Fruit fly (Drosophila melanogaster): ENCODE measurements around the gene cin.

Gene cin

dm6 chrX:245802-246201, 9.7 kb upstream of the cin start, which contains the start of the genes CG3038 and G9a (continued):
- TF ChIP-seq CG6175 (GFP tag; IDR thresholded peaks at IDR 0.05) (no peak), Elba2 (GFP tag; optimal IDR thresholded peaks at IDR 0.05) (no peak), sens (GFP tag) (peak; percentile 82), MESR4 (GFP tag; optimal IDR thresholded peaks at IDR 0.05) (peak; percentile 57), CG8089 (GFP tag; optimal IDR thresholded peaks at IDR 0.05) (peak; percentile 30), pum (GFP tag; optimal IDR thresholded peaks at IDR 0.05) (no peak), gt (GFP tag; IDR thresholded peaks at IDR 0.05) (no peak), insv (GFP tag; optimal IDR thresholded peaks at IDR 0.05) (peak in 1 of 2 experiments; percentile 54), Spps (tag; optimal IDR thresholded peaks at IDR 0.05) (no peak), tll (GFP tag; optimal IDR thresholded peaks at IDR 0.05) (no peak), CG8944 (GFP tag; optimal IDR thresholded peaks at IDR 0.05) (peak; percentile 14), gcm (GFP tag; optimal IDR thresholded peaks at IDR 0.05) (peak; percentile 12), CG18476 (GFP tag; optimal IDR thresholded peaks at IDR 0.05) (peak; percentile 8), CG17568 (GFP tag; optimal IDR thresholded peaks at IDR 0.05) (peak; percentile 24), CG9727 (GFP tag; optimal IDR thresholded peaks at IDR 0.05) (no peak), stwl (tag; optimal IDR thresholded peaks at IDR 0.05) (peak; percentile 95), Fer2 (tag; optimal IDR thresholded peaks at IDR 0.05) (no peak), CG12744 (GFP tag; optimal IDR thresholded peaks at IDR 0.05) (peak; percentile 30), CG7745 (tag; optimal IDR thresholded peaks at IDR 0.05) (no peak), p53 (GFP tag; optimal IDR thresholded peaks at IDR 0.05) (peak; percentile 51), HLHmδ (GFP tag; optimal IDR thresholded peaks at IDR 0.05) (no peak), CHES-1-like (GFP tag; optimal IDR thresholded peaks at IDR 0.05) (peak; percentile 43), Tbp (GFP tag; optimal IDR thresholded peaks at IDR 0.05) (no peak), CG13624 (GFP tag; optimal IDR thresholded peaks at IDR 0.05) (peak; percentile 69), CG7839 (tag; optimal IDR thresholded peaks at IDR 0.05) (peak; percentile 24), mirr (GFP tag; optimal IDR thresholded peaks at IDR 0.05) (peak; percentile 37), hth (optimal IDR thresholded peaks at IDR 0.05) (no peak), bsh (GFP tag; optimal IDR thresholded peaks at IDR 0.05) (no peak), CG30020 (tag; optimal IDR thresholded peaks at IDR 0.05) (peak; percentile 76), CG1647 (GFP tag; optimal IDR thresholded peaks at IDR 0.05) (no peak), Dek (tag; optimal IDR thresholded peaks at IDR 0.05) (peak; percentile 45), Dip3 (GFP tag; optimal IDR thresholded peaks at IDR 0.05) (peak; percentile 23), Oaz (GFP tag; IDR thresholded peaks at IDR 0.05) (no peak), cas (GFP tag; IDR thresholded peaks at IDR 0.05) (no peak), CG10565 (GFP tag; optimal IDR thresholded peaks at IDR 0.05) (no peak), CG30403 (GFP tag; optimal IDR thresholded peaks at IDR 0.05) (peak; percentile 35), Jarid2 (GFP tag; optimal IDR thresholded peaks at IDR 0.05) (peak; percentile 79), Myb (GFP tag; optimal IDR thresholded peaks at IDR 0.05) (peak; percentile 79), CG13894 (tag; optimal IDR thresholded peaks at IDR 0.05) (peak; percentile 72), Mad (GFP tag; optimal IDR thresholded peaks at IDR 0.05) (peak; percentile 62), H15 (GFP tag; IDR thresholded peaks at IDR 0.05) (no peak), CG11504 (tag; optimal IDR thresholded peaks at IDR 0.05) (no peak), CG15601 (tag; optimal IDR thresholded peaks at IDR 0.05) (peak; percentile 55), CG10979 (tag; optimal IDR thresholded peaks at IDR 0.05) (peak; percentile 4), unc-4 (GFP tag; IDR thresholded peaks at IDR 0.05; ENCODE audit: partially characterized antibody) (no peak), ERR (GFP tag; optimal IDR thresholded peaks at IDR 0.05) (peak; percentile 3), NC2β (GFP tag; optimal IDR thresholded peaks at IDR 0.05) (peak; percentile 24), CG12071 (GFP tag; optimal IDR thresholded peaks at IDR 0.05) (no peak), emc (GFP tag; optimal IDR thresholded peaks at IDR 0.05) (peak; percentile 9), Kr (GFP tag; optimal IDR thresholded peaks at IDR 0.05) (no peak), Dp (GFP tag; optimal IDR thresholded peaks at IDR 0.05) (peak; percentile 57)
